Worm (Caenorhabditis elegans): ENCODE results near the gene Y43F8B.10.

ce11 chrV:19468083-19468482 is 6.2 kb upstream of the Y43F8B.10 start, which contains the start of gene Y43F8B.12:
- TF ChIP-seq nhr-28 (tag; optimal IDR thresholded peaks at IDR 0.05) (no peak), sem-2 (GFP tag; optimal IDR thresholded peaks at IDR 0.05) (no peak), blmp-1 (tag; optimal IDR thresholded peaks at IDR 0.05) (no peak), sptf-1 (tag; optimal IDR thresholded peaks at IDR 0.05) (no peak), nhr-237 (tag; optimal IDR thresholded peaks at IDR 0.05) (no peak)

Data from whole organism, mixed stage, embryonic.